Fruit fly (Drosophila melanogaster) Kc167 (cell line): ENCODE measurements around the gene DEF8.

Experiments
- Sin3A ChIP-seq: fragments of >200 bp; optimal IDR thresholded peaks from 2 replicates; lab custom pipeline; 2018; ENCODE audit warnings: missing external identifiers
- ttk ChIP-seq: sonication (Bioruptor generic); optimal IDR thresholded peaks from 2 replicates; lab custom pipeline; 2017; ENCODE audit warnings: missing external identifiers

DNA sequence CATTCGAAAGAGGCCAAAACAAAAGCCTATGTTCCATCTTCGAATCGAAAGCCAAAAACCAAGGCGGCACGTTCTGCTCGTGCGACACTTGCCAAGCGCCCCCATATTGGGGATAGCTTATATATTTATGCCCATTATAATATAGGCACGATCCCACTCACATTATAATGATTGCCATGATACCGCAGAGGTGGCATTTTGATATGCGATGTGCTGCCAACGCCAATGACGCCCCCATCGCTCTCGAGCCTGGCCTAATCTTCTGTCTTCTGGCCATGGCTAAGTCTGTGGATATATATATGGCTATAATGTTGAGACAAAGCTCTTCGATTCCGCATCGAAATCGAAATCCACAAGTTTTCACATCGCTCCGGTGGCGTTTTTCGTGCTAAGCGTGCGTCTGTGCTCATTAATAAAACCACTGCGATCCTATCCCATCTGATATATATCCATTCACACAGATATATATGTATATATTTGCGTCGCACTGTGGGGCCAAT is 39.0 kb upstream of the DEF8 start:
- TF ChIP-seq ttk (lab: Kevin White, UChicago) (no peak), Sin3A (lab: Kevin White, UChicago) (no peak)
